Worm (Caenorhabditis elegans): ENCODE results near the gene igeg-2.
A peak's percentile ranks its signal among the peaks of the same experiment; 100 is the strongest.

Gene igeg-2

DNA sequence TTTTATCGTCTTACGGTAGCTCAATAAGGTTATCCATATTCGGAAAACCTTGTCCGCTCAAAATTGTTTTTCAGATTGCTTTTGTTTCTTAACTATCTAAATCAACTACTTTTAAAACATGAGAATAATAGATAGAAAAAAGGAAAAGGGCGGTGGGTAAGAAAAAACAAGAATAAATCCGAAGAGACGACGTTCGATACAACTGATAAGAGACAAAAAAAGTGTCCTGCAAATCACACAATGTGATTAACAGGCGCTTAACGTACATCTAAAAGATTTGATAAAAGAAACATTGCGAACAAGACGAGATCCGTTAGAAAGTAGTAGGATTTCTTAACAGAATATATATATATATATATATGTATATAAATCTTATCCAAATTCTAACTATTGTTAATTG lies 12.9 kb downstream of the igeg-2 start, which contains the start of gene hum-4:
TSS of gene hum-4 (minus strand) at position 101 of the 400 bp plus-strand sequence.
- TF ChIP-seq hif-1 (tag; optimal IDR thresholded peaks at IDR 0.05) (no peak), nhr-28 (tag; optimal IDR thresholded peaks at IDR 0.05) (no peak), ZK546.5 (tag; optimal IDR thresholded peaks at IDR 0.05) (no peak), dmd-9 (GFP tag; IDR thresholded peaks at IDR 0.05) (no peak), nhr-6 (tag; optimal IDR thresholded peaks at IDR 0.05) (no peak), zip-11 (GFP tag; IDR thresholded peaks at IDR 0.05) (no peak), rbr-2 (tag; optimal IDR thresholded peaks at IDR 0.05) (no peak), zip-2 (tag; optimal IDR thresholded peaks at IDR 0.05) (no peak), ceh-62 (tag; optimal IDR thresholded peaks at IDR 0.05) (no peak), lin-29 (GFP tag; IDR thresholded peaks at IDR 0.05) (no peak), lsy-2 (tag; optimal IDR thresholded peaks at IDR 0.05) (no peak), gei-8 (GFP tag; optimal IDR thresholded peaks at IDR 0.05) (no peak), sdz-12 (GFP tag; optimal IDR thresholded peaks at IDR 0.05) (no peak), fkh-10 (GFP tag; optimal IDR thresholded peaks at IDR 0.05) (no peak)

ce11 chrX:11427550-11427949 lies 18.9 kb downstream of the igeg-2 start:
- no peak for TF ChIP-seq dpl-1 (GFP tag; optimal IDR thresholded peaks at IDR 0.05)
- peak; percentile 93 for TF ChIP-seq aha-1 (tag)

DNA sequence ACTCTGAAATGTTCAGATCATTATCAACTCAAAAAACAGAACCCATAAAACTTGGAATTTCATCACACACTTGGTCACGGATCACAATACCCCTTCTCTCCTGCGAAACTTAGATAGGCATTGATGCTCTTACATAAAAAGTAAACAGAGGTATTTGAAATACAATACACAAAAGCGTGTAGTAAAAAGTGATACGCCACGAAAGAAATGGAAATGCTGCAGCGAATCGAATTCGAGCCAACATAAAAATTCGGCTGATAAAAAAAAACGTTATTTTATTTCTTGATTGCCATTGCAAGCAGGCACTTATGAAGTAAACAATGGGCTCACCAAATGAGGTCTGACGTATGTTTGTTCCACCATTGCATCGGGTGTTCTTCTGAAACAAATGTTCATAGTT lies 19.8 kb downstream of the igeg-2 start:
- TF ChIP-seq tag-97 (GFP tag; IDR thresholded peaks at IDR 0.05) (no peak), hlh-11 (tag; optimal IDR thresholded peaks at IDR 0.05) (peak; percentile 20), aha-1 (tag) (peak; percentile 45), nhr-28 (tag; optimal IDR thresholded peaks at IDR 0.05) (peak; percentile 14), pqm-1 (tag; optimal IDR thresholded peaks at IDR 0.05) (peak; percentile 36), daf-16 (GFP tag; optimal IDR thresholded peaks at IDR 0.05) (no peak), daf-16 (tag; optimal IDR thresholded peaks at IDR 0.05) (peak; percentile 86), mdl-1 (tag; optimal IDR thresholded peaks at IDR 0.05) (no peak), Y105C5A.15 (GFP tag; IDR thresholded peaks at IDR 0.05) (no peak)

- peak; percentile 13 for TF ChIP-seq hlh-11 (tag; optimal IDR thresholded peaks at IDR 0.05)
- TF ChIP-seq ces-1 (GFP tag; optimal IDR thresholded peaks at IDR 0.05) = no peak
- TF ChIP-seq hif-1 (tag; optimal IDR thresholded peaks at IDR 0.05) = no peak
- TF ChIP-seq gei-8 (GFP tag; optimal IDR thresholded peaks at IDR 0.05) = no peak
- TF ChIP-seq R02D3.7 (tag; optimal IDR thresholded peaks at IDR 0.05) = no peak
- no peak for TF ChIP-seq nhr-102 (tag; optimal IDR thresholded peaks at IDR 0.05)
- TF ChIP-seq arid-1 (GFP tag; conservative IDR thresholded peaks at IDR 0.05) = no peak
- TF ChIP-seq nhr-6 (tag; optimal IDR thresholded peaks at IDR 0.05) = no peak
- no peak for TF ChIP-seq Y105C5A.15 (GFP tag; IDR thresholded peaks at IDR 0.05)
- 0 out of 2 replicates have a peak, but pooled peaks have one; percentile 36 for TF ChIP-seq lim-7 (GFP tag; IDR thresholded peaks at IDR 0.05)
- no peak for TF ChIP-seq lin-1 (GFP tag; IDR thresholded peaks at IDR 0.05)
- no peak for TF ChIP-seq nhr-77 (tag; optimal IDR thresholded peaks at IDR 0.05)
- no peak for TF ChIP-seq php-3 (GFP tag; IDR thresholded peaks at IDR 0.05)
- TF ChIP-seq hlh-30 (tag; optimal IDR thresholded peaks at IDR 0.05; ENCODE audit: insufficient read depth) = peak; percentile 22
- TF ChIP-seq nhr-25 (tag; optimal IDR thresholded peaks at IDR 0.05; ENCODE audit: borderline replicate concordance, insufficient read depth) = no peak
- TF ChIP-seq nhr-76 (tag; optimal IDR thresholded peaks at IDR 0.05) = no peak
- TF ChIP-seq mdl-1 (tag; optimal IDR thresholded peaks at IDR 0.05) = peak in 1 of 2 experiments; percentile 7
- TF ChIP-seq skn-1 (tag; optimal IDR thresholded peaks at IDR 0.05) = no peak
- peak; percentile 10 for TF ChIP-seq mxl-3 (GFP tag; optimal IDR thresholded peaks at IDR 0.05)
- TF ChIP-seq daf-16 (GFP tag; optimal IDR thresholded peaks at IDR 0.05) = no peak
- no peak for TF ChIP-seq daf-16 (tag; optimal IDR thresholded peaks at IDR 0.05)
- TF ChIP-seq F44E2.7 (GFP tag; IDR thresholded peaks at IDR 0.05) = no peak
- TF ChIP-seq ztf-7 (tag; optimal IDR thresholded peaks at IDR 0.05) = no peak
- TF ChIP-seq lin-13 (GFP tag; optimal IDR thresholded peaks at IDR 0.05) = no peak
- no peak for TF ChIP-seq aha-1 (tag)
- no peak for TF ChIP-seq tra-1 (GFP tag; IDR thresholded peaks at IDR 0.05)
- TF ChIP-seq dmd-8 (GFP tag; IDR thresholded peaks at IDR 0.05) = no peak
- no peak for TF ChIP-seq mxl-2 (GFP tag; conservative IDR thresholded peaks at IDR 0.05)
- TF ChIP-seq ceh-62 (tag; optimal IDR thresholded peaks at IDR 0.05) = no peak
- no peak for TF ChIP-seq F10B5.3 (tag; optimal IDR thresholded peaks at IDR 0.05)
- 0 out of 2 replicates have a peak, but pooled peaks have one; percentile 39 for TF ChIP-seq tag-97 (GFP tag; IDR thresholded peaks at IDR 0.05)
- no peak for TF ChIP-seq ctbp-1 (GFP tag; IDR thresholded peaks at IDR 0.05)
These were observed 26.4 kb downstream of the igeg-2 start, which contains the start of gene F46C3.6 for ce11 chrX:11419988-11420387. F46C3.6 (minus strand) TSS chrX:11420074.

All from whole organism, L4 larva.